Worm (Caenorhabditis elegans): ENCODE data around the gene C34C12.2.

The C34C12.2 gene

DNA sequence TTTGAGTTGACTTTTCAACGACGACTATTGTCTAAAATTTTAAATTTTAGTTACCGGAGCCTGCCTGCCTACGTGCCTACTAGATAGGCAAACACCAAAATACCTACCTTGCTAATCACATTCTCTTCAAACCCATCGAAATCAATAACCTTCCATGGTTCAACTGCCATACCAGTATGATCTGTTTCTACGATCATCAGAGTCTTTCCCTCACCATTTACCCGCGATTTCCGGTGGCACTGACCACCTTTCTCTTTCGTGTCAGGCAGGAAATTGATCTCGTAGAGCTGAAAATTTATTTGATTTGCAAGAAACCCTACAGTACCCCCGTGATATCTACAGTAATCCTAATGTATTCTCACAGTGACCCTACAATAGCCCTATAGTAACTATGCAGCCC, 31.4 kb downstream of the C34C12.2 start:
- no peak for TF ChIP-seq snpc-4 (tag; optimal IDR thresholded peaks at IDR 0.05)
- TF ChIP-seq pqm-1 (tag; optimal IDR thresholded peaks at IDR 0.05): no peak
- TF ChIP-seq ceh-28 (tag; optimal IDR thresholded peaks at IDR 0.05): no peak
- no peak for TF ChIP-seq fos-1 (tag; optimal IDR thresholded peaks at IDR 0.05)
- no peak for TF ChIP-seq ceh-9 (tag; optimal IDR thresholded peaks at IDR 0.05)
- no peak for TF ChIP-seq skn-1 (tag; optimal IDR thresholded peaks at IDR 0.05)
- no peak for TF ChIP-seq zag-1 (tag; optimal IDR thresholded peaks at IDR 0.05)
- TF ChIP-seq nhr-23 (tag; optimal IDR thresholded peaks at IDR 0.05): no peak
- no peak for TF ChIP-seq ceh-82 (tag; optimal IDR thresholded peaks at IDR 0.05)
- TF ChIP-seq nhr-12 (tag; optimal IDR thresholded peaks at IDR 0.05): no peak
- TF ChIP-seq nhr-25 (tag; optimal IDR thresholded peaks at IDR 0.05): no peak
- no peak for TF ChIP-seq tbx-2 (tag; optimal IDR thresholded peaks at IDR 0.05)

DNA sequence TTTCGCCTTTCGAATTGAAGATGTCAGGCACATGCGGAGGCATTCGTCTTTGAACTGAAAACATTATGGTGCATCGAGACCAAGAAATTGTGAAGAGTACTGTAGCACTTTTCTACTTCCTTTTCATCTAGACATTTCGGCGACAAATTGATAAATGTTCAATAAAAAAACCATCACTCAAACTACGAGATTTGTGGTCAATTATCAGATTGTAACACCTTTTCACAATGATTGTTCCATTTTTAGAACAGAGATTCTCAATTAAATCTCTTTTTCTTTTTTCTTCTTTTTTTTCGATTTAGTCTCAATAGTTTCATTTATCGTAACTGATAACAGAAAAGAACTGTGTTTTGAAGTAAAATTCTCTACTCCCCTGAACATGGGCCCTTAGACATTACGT, 32.5 kb downstream of the C34C12.2 start:
- TF ChIP-seq ceh-9 (tag; optimal IDR thresholded peaks at IDR 0.05) (no peak), nhr-43 (tag; optimal IDR thresholded peaks at IDR 0.05; ENCODE audit: poor library complexity, severe bottlenecking) (peak; percentile 3), sea-2 (GFP tag; optimal IDR thresholded peaks at IDR 0.05) (no peak), ceh-28 (tag; optimal IDR thresholded peaks at IDR 0.05) (no peak), elt-2 (tag; optimal IDR thresholded peaks at IDR 0.05) (no peak), hmg-11 (tag; optimal IDR thresholded peaks at IDR 0.05) (no peak), nhr-23 (tag; optimal IDR thresholded peaks at IDR 0.05) (peak; percentile 6)

DNA sequence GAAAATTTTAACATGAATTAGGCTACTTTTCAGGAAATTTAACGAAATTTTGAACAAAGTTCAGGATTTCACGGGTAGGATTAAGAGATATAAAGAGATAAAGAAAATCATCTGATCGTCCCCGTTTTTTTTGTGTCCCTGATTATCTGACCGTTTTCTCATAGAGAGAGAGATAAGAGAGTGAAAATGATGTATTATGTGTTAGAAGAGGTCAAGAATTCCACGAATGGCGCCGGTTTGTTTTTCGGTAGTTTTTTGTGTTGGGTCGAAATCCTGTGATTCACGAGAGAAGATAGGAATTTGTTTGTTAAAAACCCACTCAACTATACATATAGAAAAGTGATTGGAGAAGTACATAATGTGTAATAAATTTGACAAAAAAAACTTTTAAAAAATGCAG, 33.5 kb downstream of the C34C12.2 start:
- TF ChIP-seq aly-2 (tag; optimal IDR thresholded peaks at IDR 0.05): no peak
- TF ChIP-seq nhr-23 (tag; optimal IDR thresholded peaks at IDR 0.05): peak; percentile 51
- TF ChIP-seq elt-1 (tag; optimal IDR thresholded peaks at IDR 0.05): no peak

DNA sequence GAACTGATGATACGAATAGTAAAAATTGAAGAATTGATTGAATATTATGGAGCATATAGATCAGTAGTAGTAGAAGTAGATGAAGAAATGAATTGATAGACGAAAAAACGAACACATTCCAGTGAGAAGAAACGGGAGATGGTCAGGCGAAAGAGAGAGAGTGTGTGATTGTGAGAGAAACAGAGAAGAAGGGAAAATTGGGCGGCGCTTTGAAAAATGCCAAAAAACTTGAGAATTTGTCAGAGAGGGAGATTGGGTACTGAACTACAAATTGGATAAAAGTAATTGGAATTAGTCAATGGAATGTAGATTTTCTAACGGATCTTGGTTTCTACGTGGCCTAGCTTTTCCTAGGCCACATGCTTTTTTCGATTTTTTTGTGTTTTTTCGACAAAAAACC, 34.6 kb downstream of the C34C12.2 start, which contains the start of gene C34C12.7:
C34C12.7 (minus strand) TSS at position 118 of the 400 bp plus-strand sequence.
- no peak for TF ChIP-seq jun-1 (tag; optimal IDR thresholded peaks at IDR 0.05)
- no peak for TF ChIP-seq ztf-4 (tag; optimal IDR thresholded peaks at IDR 0.05)
- TF ChIP-seq hmg-11 (tag; optimal IDR thresholded peaks at IDR 0.05): no peak
- TF ChIP-seq ztf-11 (tag; optimal IDR thresholded peaks at IDR 0.05): no peak
- no peak for TF ChIP-seq ceh-9 (tag; optimal IDR thresholded peaks at IDR 0.05)

DNA sequence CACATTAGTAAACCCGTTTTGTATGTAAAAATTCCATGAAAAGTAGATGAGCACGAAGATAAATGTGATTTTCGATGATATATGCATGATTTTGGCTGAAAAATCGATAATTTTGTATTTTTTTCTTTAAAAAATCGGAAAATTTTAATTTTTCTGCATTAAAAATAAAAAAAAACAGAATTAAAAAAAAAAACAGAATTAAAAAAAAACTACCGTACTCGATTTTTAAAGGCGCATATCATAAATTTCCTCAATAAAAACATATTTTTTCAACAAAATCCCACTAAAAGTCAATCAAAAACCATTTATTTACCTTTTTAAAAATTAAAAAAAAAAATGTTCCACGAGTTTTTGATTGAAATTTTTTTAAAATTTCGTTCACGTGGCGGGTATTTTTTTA, 39.6 kb downstream of the C34C12.2 start, which contains the start of gene gly-14:
gly-14 (minus strand) TSS at position 101 of the 400 bp plus-strand sequence.
- TF ChIP-seq lin-15B (tag; optimal IDR thresholded peaks at IDR 0.05) (no peak), zag-1 (tag; optimal IDR thresholded peaks at IDR 0.05) (no peak), ceh-9 (tag; optimal IDR thresholded peaks at IDR 0.05) (no peak), fkh-2 (tag; optimal IDR thresholded peaks at IDR 0.05) (no peak), skn-1 (tag; optimal IDR thresholded peaks at IDR 0.05) (no peak)

DNA sequence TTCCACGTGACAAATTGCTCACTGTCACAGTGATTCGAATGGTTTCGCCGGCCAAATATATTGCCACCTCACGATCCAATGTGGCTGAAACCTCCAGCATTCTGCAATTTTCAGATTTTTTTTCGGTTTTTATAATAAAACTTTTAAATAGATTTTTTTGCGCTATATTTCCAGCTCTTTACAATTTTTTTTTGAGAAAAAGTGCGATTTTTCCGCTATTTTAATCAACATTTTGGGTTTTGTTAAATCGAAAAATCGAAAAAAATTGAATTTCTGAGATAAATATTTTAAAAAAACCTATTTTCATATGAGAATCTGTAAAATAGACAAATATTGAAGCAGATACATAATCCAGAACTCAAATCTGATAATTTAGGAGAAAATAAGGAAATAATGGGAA, 45.4 kb downstream of the C34C12.2 start, which contains the start of gene M01F1.9:
M01F1.9 (minus strand) TSS at position 101 of the 400 bp plus-strand sequence.
- no peak for TF ChIP-seq ama-1 (optimal IDR thresholded peaks at IDR 0.05)

DNA sequence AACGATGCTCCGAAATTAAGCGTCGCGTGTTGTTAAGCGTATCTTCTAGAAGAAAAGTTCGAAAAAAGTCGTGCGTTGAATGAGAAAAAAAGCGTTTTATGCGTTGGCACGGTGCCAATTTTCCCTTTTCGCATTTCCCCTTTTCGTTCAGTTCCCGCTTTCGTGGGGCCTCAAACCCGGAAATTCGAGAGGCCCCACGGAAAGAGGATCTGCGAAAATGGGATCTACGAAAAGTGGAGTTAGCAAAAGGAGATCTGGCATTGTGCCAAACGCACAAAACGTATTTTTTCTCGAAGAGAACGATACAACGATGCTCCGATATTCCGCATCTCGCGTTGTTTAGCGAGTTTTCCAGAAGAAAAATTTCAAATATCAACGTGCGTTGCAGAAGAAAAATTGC, 46.3 kb downstream of the C34C12.2 start:
- no peak for TF ChIP-seq nfya-1 (tag; optimal IDR thresholded peaks at IDR 0.05; ENCODE audit: insufficient read depth)
- TF ChIP-seq jun-1 (tag; optimal IDR thresholded peaks at IDR 0.05): peak; percentile 3

DNA sequence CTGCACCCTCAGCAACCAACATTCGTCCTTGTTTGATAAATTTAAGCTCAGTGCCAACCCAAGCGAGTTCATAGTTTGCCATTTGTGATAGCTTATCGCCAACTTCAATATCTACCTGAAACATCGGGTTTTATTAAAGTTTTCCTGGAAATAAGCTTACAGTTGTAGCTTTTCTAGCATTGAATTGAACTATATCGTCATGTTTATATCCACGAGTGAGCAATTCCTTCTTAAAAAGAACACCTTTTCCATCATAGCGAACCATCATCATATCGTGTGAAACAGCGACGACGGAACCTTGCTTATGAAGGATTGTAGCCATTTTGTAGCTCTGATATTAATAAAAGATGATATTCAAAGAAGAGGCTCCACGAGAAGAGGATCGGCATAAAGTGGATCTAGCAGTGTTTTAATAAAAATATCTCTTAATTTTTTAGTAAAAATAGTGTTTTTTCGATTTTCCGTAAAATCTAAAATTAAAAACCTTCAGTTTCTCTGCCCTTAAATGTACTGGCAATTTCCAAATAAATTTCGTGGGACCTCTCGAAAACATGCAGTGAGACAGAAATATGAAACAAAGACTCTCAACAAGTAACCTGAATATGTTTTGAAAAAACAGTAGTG, 48.7 kb downstream of the C34C12.2 start, which contains the start of gene M01F1.8:
M01F1.8 (minus strand) TSS at position 335 of the 624 bp plus-strand sequence.
- TF ChIP-seq nhr-77 (tag; optimal IDR thresholded peaks at IDR 0.05) (peak; percentile 18), egl-27 (tag; optimal IDR thresholded peaks at IDR 0.05) (no peak)

Data from whole organism, L3 larva.